Fruit fly (Drosophila melanogaster): ENCODE results near the gene Srp54k.
A peak's percentile ranks its signal among the peaks of the same experiment; 100 is the strongest.

The Srp54k gene

DNA sequence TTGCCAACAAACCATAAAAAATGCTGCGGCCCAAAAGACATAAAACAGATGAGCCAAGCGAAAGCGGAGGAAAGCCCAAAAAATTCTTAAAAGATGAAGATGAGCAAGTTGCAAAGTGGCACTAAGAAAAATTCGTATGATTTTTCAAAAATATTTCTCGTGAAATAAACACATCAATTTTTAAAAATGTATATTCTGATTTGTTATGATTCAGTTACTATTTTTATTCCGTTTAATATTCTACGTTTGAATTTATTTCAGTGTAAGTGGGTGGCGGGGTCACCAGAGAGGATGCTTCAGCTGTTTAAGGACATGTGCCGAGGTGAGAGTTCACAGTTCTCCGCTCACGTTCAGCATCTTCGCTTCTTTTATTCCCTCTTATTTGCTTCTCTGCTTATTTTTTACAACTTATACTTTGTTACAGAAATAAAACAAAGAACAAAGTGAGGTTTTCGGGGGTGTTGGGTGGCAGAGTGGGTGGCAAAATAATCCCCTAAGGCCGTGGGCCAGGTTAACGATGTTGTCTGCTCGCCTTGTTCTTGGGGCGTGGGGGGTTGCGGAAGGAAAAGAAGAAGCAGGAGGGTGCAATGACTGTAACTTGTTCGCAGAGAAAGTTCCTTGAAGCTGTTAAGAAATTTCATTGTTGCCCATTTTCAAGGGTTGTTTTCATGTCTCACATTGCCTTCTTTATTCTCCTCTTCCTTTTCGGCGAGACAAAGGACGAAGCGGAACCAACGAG is 29.9 kb downstream of the Srp54k start (continued):
- TF ChIP-seq NC2β (GFP tag; optimal IDR thresholded peaks at IDR 0.05) (no peak), stwl (tag; optimal IDR thresholded peaks at IDR 0.05) (no peak), Dll (GFP tag; IDR thresholded peaks at IDR 0.05; ENCODE audit: partially characterized antibody) (no peak), Fer2 (tag; optimal IDR thresholded peaks at IDR 0.05) (no peak), Nf-YA (GFP tag; IDR thresholded peaks at IDR 0.05) (0 out of 2 replicates have a peak, but pooled peaks have one; percentile 31), CG7987 (GFP tag; optimal IDR thresholded peaks at IDR 0.05) (no peak), CG1602 (GFP tag; optimal IDR thresholded peaks at IDR 0.05) (no peak), CG4730 (GFP tag; IDR thresholded peaks at IDR 0.05) (no peak), Six4 (GFP tag; optimal IDR thresholded peaks at IDR 0.05) (no peak), ato (GFP tag; IDR thresholded peaks at IDR 0.05; ENCODE audit: partially characterized antibody) (no peak), lmd (GFP tag; IDR thresholded peaks at IDR 0.05) (peak; percentile 36), ranshi (GFP tag; IDR thresholded peaks at IDR 0.05) (no peak), HmgZ (tag; optimal IDR thresholded peaks at IDR 0.05) (no peak), CG30431 (GFP tag; optimal IDR thresholded peaks at IDR 0.05) (no peak), CG10366 (GFP tag; IDR thresholded peaks at IDR 0.05) (peak; percentile 26; the same call in 1 of the 2 replicates), CG17912 (GFP tag; optimal IDR thresholded peaks at IDR 0.05) (no peak), sc (optimal IDR thresholded peaks at IDR 0.05) (no peak), sc (GFP tag; optimal IDR thresholded peaks at IDR 0.05) (no peak), CG9609 (GFP tag; optimal IDR thresholded peaks at IDR 0.05) (no peak), Deaf1 (tag; optimal IDR thresholded peaks at IDR 0.05) (no peak), CG7839 (tag; optimal IDR thresholded peaks at IDR 0.05) (peak; percentile 59), dpn (GFP tag; optimal IDR thresholded peaks at IDR 0.05) (peak in 1 of 2 experiments; percentile 22), tna (GFP tag; IDR thresholded peaks at IDR 0.05; ENCODE audit: partially characterized antibody) (no peak), CG13296 (GFP tag; optimal IDR thresholded peaks at IDR 0.05) (peak; percentile 26), croc (GFP tag; conservative IDR thresholded peaks at IDR 0.05) (no peak), H2.0 (GFP tag; IDR thresholded peaks at IDR 0.05) (no peak), HLH3B (GFP tag; IDR thresholded peaks at IDR 0.05) (0 out of 2 replicates have a peak, but pooled peaks have one; percentile 15), CG14050 (GFP tag; IDR thresholded peaks at IDR 0.05) (0 out of 3 replicates have a peak, but pooled peaks have one; percentile 12), CG13775 (GFP tag; optimal IDR thresholded peaks at IDR 0.05) (peak; percentile 15), Ets97D (GFP tag; optimal IDR thresholded peaks at IDR 0.05) (no peak), Rfx (GFP tag; IDR thresholded peaks at IDR 0.05) (peak; percentile 55), CG2712 (tag; optimal IDR thresholded peaks at IDR 0.05) (peak; percentile 57), stc (GFP tag; IDR thresholded peaks at IDR 0.05) (no peak), tll (GFP tag; optimal IDR thresholded peaks at IDR 0.05) (no peak), CG6175 (GFP tag; IDR thresholded peaks at IDR 0.05) (no peak), CG18764 (GFP tag; optimal IDR thresholded peaks at IDR 0.05) (no peak), Nf-YC (tag; optimal IDR thresholded peaks at IDR 0.05) (no peak), shn (GFP tag; optimal IDR thresholded peaks at IDR 0.05) (no peak), CG10654 (GFP tag; optimal IDR thresholded peaks at IDR 0.05) (no peak), CG12071 (GFP tag; optimal IDR thresholded peaks at IDR 0.05) (no peak), hkb (optimal IDR thresholded peaks at IDR 0.05) (no peak), hkb (GFP tag; IDR thresholded peaks at IDR 0.05) (peak; percentile 66; the same call in 1 of the 2 replicates), pzg (GFP tag; optimal IDR thresholded peaks at IDR 0.05) (no peak), CG11085 (GFP tag; IDR thresholded peaks at IDR 0.05) (no peak), Myb (GFP tag; optimal IDR thresholded peaks at IDR 0.05) (no peak), lab (GFP tag; optimal IDR thresholded peaks at IDR 0.05) (peak; percentile 77), Dip3 (GFP tag; optimal IDR thresholded peaks at IDR 0.05) (no peak), cad (GFP tag; optimal IDR thresholded peaks at IDR 0.05) (no peak), Taf1 (GFP tag; IDR thresholded peaks at IDR 0.05) (no peak), chn (GFP tag; optimal IDR thresholded peaks at IDR 0.05) (peak; percentile 2), Sox100B (GFP tag; optimal IDR thresholded peaks at IDR 0.05) (peak; percentile 23)

Measured in whole organism, embryonic.